Fruit fly (Drosophila melanogaster) whole organism, embryonic: ENCODE data around the gene brat.
A peak's percentile ranks its signal among the peaks of the same experiment; 100 is the strongest.

ENCODE experiments used
- Antp ChIP-seq: fragments of 200-800 bp; sonication (Bioruptor generic); optimal IDR thresholded peaks from 3 replicates; lab custom pipeline; 2016; ENCODE audit warnings: missing biosample characterization, missing genetic modification characterization
- Asciz ChIP-seq: fragments of 200-800 bp; sonication (Bioruptor generic); optimal IDR thresholded peaks from 2 replicates; lab custom pipeline; 2017; ENCODE audit warnings: missing biosample characterization, mild to moderate bottlenecking, missing genetic modification characterization, missing genetic modification reagents
- Blimp-1 ChIP-seq: fragments of 200-800 bp; sonication (Bioruptor generic); optimal IDR thresholded peaks from 3 replicates; lab custom pipeline; 2018; ENCODE audit warnings: missing biosample characterization, missing genetic modification characterization, mild to moderate bottlenecking, moderate library complexity, missing genetic modification reagents
- CG10209 ChIP-seq: fragments of 200-800 bp; sonication (Bioruptor generic); optimal IDR thresholded peaks from 3 replicates; lab custom pipeline; 2017; ENCODE audit warnings: missing biosample characterization, mild to moderate bottlenecking, missing genetic modification characterization, missing genetic modification reagents
- CG10462 ChIP-seq: fragments of 200-800 bp; sonication (Bioruptor generic); optimal IDR thresholded peaks from 2 replicates; lab custom pipeline; 2016; ENCODE audit warnings: missing biosample characterization, missing genetic modification characterization
- CG11504 ChIP-seq: fragments of 200-800 bp; sonication (Bioruptor generic); optimal IDR thresholded peaks from 3 replicates; lab custom pipeline; 2019; ENCODE audit warnings: missing biosample characterization, mild to moderate bottlenecking, missing genetic modification characterization, moderate library complexity
- CG12659 ChIP-seq: fragments of 200-800 bp; sonication (Bioruptor generic); optimal IDR thresholded peaks from 3 replicates; lab custom pipeline; 2017; ENCODE audit warnings: mild to moderate bottlenecking, missing biosample characterization, missing genetic modification reagents, missing genetic modification characterization
- CG13624 ChIP-seq: fragments of 200-800 bp; sonication (Bioruptor generic); optimal IDR thresholded peaks from 2 replicates; lab custom pipeline; 2016; ENCODE audit warnings: missing biosample characterization, missing genetic modification characterization
- CG15601 ChIP-seq: fragments of 200-800 bp; sonication (Bioruptor generic); optimal IDR thresholded peaks from 3 replicates; lab custom pipeline; 2019; ENCODE audit warnings: missing biosample characterization, mild to moderate bottlenecking, missing genetic modification characterization, moderate library complexity
- CG1602 ChIP-seq: fragments of 200-800 bp; sonication (Bioruptor generic); optimal IDR thresholded peaks from 3 replicates; lab custom pipeline; 2016; ENCODE audit warnings: missing biosample characterization, missing genetic modification characterization
- CG17612 ChIP-seq: fragments of 200-800 bp; sonication (Bioruptor generic); IDR thresholded peaks from 2 replicates; pipeline ENCODE4 v1.3.6; 2022; ENCODE audit warnings: missing biosample characterization, missing genetic modification characterization
- CG18011 ChIP-seq: fragments of 200-800 bp; sonication (Bioruptor generic); optimal IDR thresholded peaks from 2 replicates; lab custom pipeline; 2017; ENCODE audit warnings: missing biosample characterization, missing genetic modification characterization, mild to moderate bottlenecking, moderate library complexity, missing genotype
- CG1832 ChIP-seq: fragments of 200-800 bp; sonication (Bioruptor generic); optimal IDR thresholded peaks from 2 replicates; lab custom pipeline; 2017; ENCODE audit warnings: missing biosample characterization, mild to moderate bottlenecking, missing genetic modification characterization, inconsistent platforms
- CG2129 ChIP-seq: fragments of 200-800 bp; sonication (Bioruptor generic); IDR thresholded peaks from 2 replicates; pipeline ENCODE4 v1.3.6; 2022; ENCODE audit warnings: missing biosample characterization, missing genetic modification characterization; ENCODE audit not compliant: partially characterized antibody
- CG2202 ChIP-seq: fragments of 200-800 bp; sonication (Bioruptor generic); optimal IDR thresholded peaks from 2 replicates; lab custom pipeline; 2018; ENCODE audit warnings: missing biosample characterization, mild to moderate bottlenecking, missing genetic modification characterization
- CG2875 ChIP-seq: fragments of 200-800 bp; sonication (Bioruptor generic); optimal IDR thresholded peaks from 2 replicates; lab custom pipeline; 2017; ENCODE audit warnings: missing biosample characterization, mild to moderate bottlenecking, missing genetic modification characterization, missing genetic modification reagents
- CG30403 ChIP-seq: fragments of 200-800 bp; sonication (Bioruptor generic); optimal IDR thresholded peaks from 3 replicates; lab custom pipeline; 2016; ENCODE audit warnings: missing biosample characterization, missing genetic modification characterization
- CG32532 ChIP-seq: fragments of 200-800 bp; sonication (Bioruptor generic); IDR thresholded peaks from 2 replicates; pipeline ENCODE4 v1.3.6; 2022; ENCODE audit warnings: missing biosample characterization, missing genetic modification characterization
- CG3281 ChIP-seq: fragments of 200-800 bp; sonication (Bioruptor generic); optimal IDR thresholded peaks from 3 replicates; lab custom pipeline; 2017; ENCODE audit warnings: missing biosample characterization, mild to moderate bottlenecking, missing genetic modification characterization
- CG34422 ChIP-seq: fragments of 200-800 bp; sonication (Bioruptor generic); IDR thresholded peaks from 3 replicates; pipeline ENCODE4 v1.3.6; 2022; ENCODE audit warnings: missing biosample characterization, missing genetic modification characterization
- CG4360 ChIP-seq: fragments of 200-800 bp; sonication (Bioruptor generic); IDR thresholded peaks from 2 replicates; pipeline ENCODE4 v1.3.6; 2022; ENCODE audit warnings: missing biosample characterization, missing genetic modification characterization
- CG4707 ChIP-seq: fragments of 200-800 bp; sonication (Bioruptor generic); optimal IDR thresholded peaks from 2 replicates; lab custom pipeline; 2018; ENCODE audit warnings: missing biosample characterization, mild to moderate bottlenecking, missing genetic modification characterization, moderate library complexity
- CG6791 ChIP-seq: fragments of 200-800 bp; sonication (Bioruptor generic); IDR thresholded peaks from 3 replicates; pipeline ENCODE4 v1.3.6; 2022; ENCODE audit warnings: missing biosample characterization, missing genetic modification characterization; ENCODE audit not compliant: partially characterized antibody
- CG7745 ChIP-seq: fragments of 200-800 bp; sonication (Bioruptor generic); optimal IDR thresholded peaks from 2 replicates; lab custom pipeline; 2018; ENCODE audit warnings: missing biosample characterization, mild to moderate bottlenecking, missing genetic modification characterization, moderate library complexity
- CG7928 ChIP-seq: fragments of 200-800 bp; sonication (Bioruptor generic); optimal IDR thresholded peaks from 2 replicates; lab custom pipeline; 2017; ENCODE audit warnings: missing biosample characterization, mild to moderate bottlenecking, missing genetic modification characterization
- CG7963 ChIP-seq: fragments of 200-800 bp; sonication (Bioruptor generic); IDR thresholded peaks from 3 replicates; pipeline ENCODE4 v1.3.6; 2022; ENCODE audit warnings: missing biosample characterization, missing genetic modification characterization; ENCODE audit not compliant: partially characterized antibody
- CG8944 ChIP-seq: fragments of 200-800 bp; sonication (Bioruptor generic); optimal IDR thresholded peaks from 3 replicates; lab custom pipeline; 2016; ENCODE audit warnings: missing biosample characterization, missing genetic modification characterization
- CG9817 ChIP-seq: fragments of 200-800 bp; sonication (Bioruptor generic); optimal IDR thresholded peaks from 2 replicates; lab custom pipeline; 2018; ENCODE audit warnings: missing biosample characterization, mild to moderate bottlenecking, missing genetic modification characterization, moderate library complexity
- CkIIα-i1 ChIP-seq: fragments of 200-800 bp; sonication (Bioruptor generic); IDR thresholded peaks from 2 replicates; pipeline ENCODE4 v1.3.6; 2022; ENCODE audit warnings: missing biosample characterization, missing genetic modification characterization
- Deaf1 ChIP-seq: fragments of 200-800 bp; optimal IDR thresholded peaks from 3 replicates; lab custom pipeline; 2019; ENCODE audit warnings: missing biosample characterization, mild to moderate bottlenecking, missing genetic modification characterization, moderate library complexity
- Dip2 ChIP-seq: fragments of 200-800 bp; sonication (Bioruptor generic); IDR thresholded peaks from 2 replicates; pipeline ENCODE4 v1.3.6; 2022; ENCODE audit warnings: missing biosample characterization, missing genetic modification characterization
- MBD-R2 ChIP-seq: fragments of 200-800 bp; sonication (Bioruptor generic); IDR thresholded peaks from 2 replicates; pipeline ENCODE4 v1.3.6; 2022; ENCODE audit warnings: missing biosample characterization, missing genetic modification characterization
- Nf-YC ChIP-seq: fragments of 200-800 bp; optimal IDR thresholded peaks from 3 replicates; lab custom pipeline; 2019; ENCODE audit warnings: missing biosample characterization, mild to moderate bottlenecking, missing genetic modification characterization, moderate library complexity
- Tbp ChIP-seq: fragments of >200 bp; optimal IDR thresholded peaks from 2 replicates; lab custom pipeline; 2018; ENCODE audit warnings: missing biosample characterization, missing genetic modification characterization
- amos ChIP-seq: fragments of 200-800 bp; sonication (Bioruptor generic); IDR thresholded peaks from 2 replicates; pipeline ENCODE4 v1.3.6; 2022; ENCODE audit warnings: missing biosample characterization, missing genetic modification characterization; ENCODE audit not compliant: partially characterized antibody
- cas ChIP-seq: fragments of 200-800 bp; sonication (Bioruptor generic); IDR thresholded peaks from 2 replicates; pipeline ENCODE4 v1.3.6; 2022; ENCODE audit warnings: missing biosample characterization, missing genetic modification characterization
- caup ChIP-seq: fragments of 200-800 bp; sonication (Bioruptor generic); optimal IDR thresholded peaks from 3 replicates; lab custom pipeline; 2017; ENCODE audit warnings: missing biosample characterization, mild to moderate bottlenecking, missing genetic modification characterization, moderate library complexity; ENCODE audit not compliant: severe bottlenecking
- corto ChIP-seq: fragments of 200-800 bp; sonication (Bioruptor generic); optimal IDR thresholded peaks from 2 replicates; lab custom pipeline; 2016; ENCODE audit warnings: missing biosample characterization, mild to moderate bottlenecking, missing genetic modification characterization, moderate library complexity
- cwo ChIP-seq: fragments of 200-800 bp; sonication (Bioruptor generic); optimal IDR thresholded peaks from 3 replicates; lab custom pipeline; 2017; ENCODE audit warnings: missing biosample characterization, missing genetic modification characterization, mild to moderate bottlenecking, moderate library complexity, missing genetic modification reagents
- fd96Cb ChIP-seq: fragments of 200-800 bp; sonication (Bioruptor generic); optimal IDR thresholded peaks from 2 replicates; lab custom pipeline; 2018; ENCODE audit warnings: missing biosample characterization, mild to moderate bottlenecking, missing genetic modification characterization, moderate library complexity
- grau ChIP-seq: fragments of 200-800 bp; optimal IDR thresholded peaks from 3 replicates; lab custom pipeline; 2019; ENCODE audit warnings: missing biosample characterization, mild to moderate bottlenecking, missing genetic modification characterization, moderate library complexity
- grn ChIP-seq: fragments of 200-800 bp; sonication (Bioruptor generic); optimal IDR thresholded peaks from 3 replicates; lab custom pipeline; 2017; ENCODE audit warnings: missing biosample characterization, missing genetic modification characterization
- mld ChIP-seq: fragments of 200-800 bp; sonication (Bioruptor generic); IDR thresholded peaks from 3 replicates; pipeline ENCODE4 v1.3.6; 2022; ENCODE audit warnings: missing biosample characterization, missing genetic modification characterization; ENCODE audit not compliant: partially characterized antibody
- oc ChIP-seq: fragments of 200-800 bp; sonication (Bioruptor generic); optimal IDR thresholded peaks from 2 replicates; lab custom pipeline; 2018; ENCODE audit warnings: missing biosample characterization, mild to moderate bottlenecking, missing genetic modification characterization, moderate library complexity
- otp ChIP-seq: fragments of 200-800 bp; sonication (Bioruptor generic); IDR thresholded peaks from 3 replicates; pipeline ENCODE4, ENCODE4 v1.3.6; 2022; ENCODE audit warnings: missing biosample characterization, missing genetic modification characterization
- phol ChIP-seq: fragments of 200-800 bp; sonication (Bioruptor generic); optimal IDR thresholded peaks from 3 replicates; lab custom pipeline; 2018; ENCODE audit warnings: missing biosample characterization, mild to moderate bottlenecking, missing genetic modification characterization, moderate library complexity
- sens ChIP-seq: fragments of 200-800 bp; sonication (Bioruptor generic); peaks from one replicate; lab custom pipeline; 2016; ENCODE audit warnings: missing biosample characterization, missing genetic modification characterization
- trem ChIP-seq: fragments of 200-800 bp; optimal IDR thresholded peaks from 3 replicates; lab custom pipeline; 2019; ENCODE audit warnings: missing biosample characterization, mild to moderate bottlenecking, missing genetic modification characterization, moderate library complexity

Gene brat

dm6 chr2L:19141435-19142126 is 8.0 kb downstream of the brat start (continued):
- TF ChIP-seq CG9817 (tag; lab: Kevin White, UChicago) = peak; percentile 62
- TF ChIP-seq Asciz (GFP tag; lab: Kevin White, UChicago) = peak; percentile 65
- TF ChIP-seq CG10209 (GFP tag; lab: Kevin White, UChicago) = peak; percentile 70
- TF ChIP-seq phol (tag; lab: Kevin White, UChicago) = peak; percentile 80
- peak; percentile 84 for TF ChIP-seq CG30403 (GFP tag; lab: Kevin White, UChicago)
- peak; percentile 63 for TF ChIP-seq cwo
- no peak for TF ChIP-seq CG4360 (GFP tag; lab: Robert Waterston, UW)
- peak; percentile 85 for TF ChIP-seq grau (tag; lab: Kevin White, UChicago)
- no peak for TF ChIP-seq CG6791 (GFP tag; lab: Robert Waterston, UW)
- no peak for TF ChIP-seq CG2129 (GFP tag; lab: Robert Waterston, UW)
- no peak for TF ChIP-seq CG7963 (GFP tag; lab: Robert Waterston, UW)
- TF ChIP-seq CG1602 (GFP tag; lab: Kevin White, UChicago) = peak; percentile 69
- no peak for TF ChIP-seq amos
- peak; percentile 51 for TF ChIP-seq CG7928 (GFP tag; lab: Kevin White, UChicago)
- peak; percentile 67 for TF ChIP-seq CG12659 (GFP tag; lab: Kevin White, UChicago)
- TF ChIP-seq MBD-R2 (GFP tag; lab: Robert Waterston, UW) = peak; percentile 21; the same call in 1 of the 2 replicates
- no peak for TF ChIP-seq CG17612
- TF ChIP-seq CG13624 (GFP tag; lab: Kevin White, UChicago) = peak; percentile 74
- TF ChIP-seq CG15601 (tag; lab: Kevin White, UChicago) = peak; percentile 74
- no peak for TF ChIP-seq CG7745 (tag; lab: Kevin White, UChicago)
- TF ChIP-seq grn (GFP tag; lab: Kevin White, UChicago) = no peak
- peak; percentile 58 for TF ChIP-seq caup
- TF ChIP-seq CG3281 (GFP tag; lab: Kevin White, UChicago) = peak; percentile 88
- no peak for TF ChIP-seq Dip2 (GFP tag; lab: Robert Waterston, UW)
- no peak for TF ChIP-seq corto (GFP tag; lab: Kevin White, UChicago)
- TF ChIP-seq CG18011 = peak; percentile 52
- TF ChIP-seq CG10462 = peak; percentile 8
- peak; percentile 13 for TF ChIP-seq oc
- peak; percentile 67 for TF ChIP-seq CG32532 (GFP tag; lab: Robert Waterston, UW)
- TF ChIP-seq CG8944 (GFP tag; lab: Kevin White, UChicago) = peak; percentile 46
- TF ChIP-seq CG11504 (tag; lab: Kevin White, UChicago) = peak; percentile 77
- peak; percentile 73 for TF ChIP-seq fd96Cb (tag; lab: Kevin White, UChicago)
- TF ChIP-seq Antp (GFP tag; lab: Kevin White, UChicago) = peak; percentile 52
- TF ChIP-seq Tbp (GFP tag; lab: Kevin White, UChicago) = no peak
- no peak for TF ChIP-seq mld
- no peak for TF ChIP-seq CkIIα-i1 (GFP tag; lab: Robert Waterston, UW)
- TF ChIP-seq CG4707 (GFP tag; lab: Kevin White, UChicago) = peak; percentile 18
- TF ChIP-seq CG2202 (tag; lab: Kevin White, UChicago) = peak; percentile 73
- TF ChIP-seq otp (GFP tag; lab: Robert Waterston, UW) = 0 out of 3 replicates have a peak, but pooled peaks have one; percentile 9
- peak; percentile 95 for TF ChIP-seq sens
- peak; percentile 42 for TF ChIP-seq trem (tag; lab: Kevin White, UChicago)
- TF ChIP-seq Nf-YC (tag; lab: Kevin White, UChicago) = peak; percentile 18
- peak; percentile 19 for TF ChIP-seq Deaf1
- TF ChIP-seq CG2875 = peak; percentile 66
- TF ChIP-seq cas (GFP tag; lab: Robert Waterston, UW) = no peak
- TF ChIP-seq CG1832 (GFP tag; lab: Kevin White, UChicago) = peak; percentile 42
- 0 out of 3 replicates have a peak, but pooled peaks have one; percentile 43 for TF ChIP-seq CG34422 (GFP tag; lab: Robert Waterston, UW)
- peak; percentile 79 for TF ChIP-seq Blimp-1 (GFP tag; lab: Kevin White, UChicago)
